Fruit fly (Drosophila melanogaster): ENCODE results near the gene CG15577.

Gene CG15577

DNA sequence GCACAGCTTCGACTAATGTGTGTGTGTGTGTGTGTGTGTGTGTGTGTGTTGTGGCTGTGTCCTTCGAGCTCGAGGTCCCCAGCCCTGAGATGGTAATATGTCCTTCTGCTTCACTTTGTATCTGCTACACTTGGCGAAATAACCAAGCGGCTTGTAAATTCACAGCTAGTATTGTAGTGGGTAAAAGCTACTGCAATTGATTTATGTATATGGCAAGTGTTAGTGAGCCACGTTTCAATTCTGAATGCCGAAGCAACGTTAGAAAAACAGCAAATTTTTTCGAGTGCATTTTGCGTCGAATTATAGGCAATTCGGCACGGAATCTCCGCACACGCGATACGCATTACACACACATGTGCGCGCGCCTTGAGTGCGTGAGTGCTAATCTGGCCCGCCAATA is 14.1 kb downstream of the CG15577 start:
- no peak for TF ChIP-seq rn (GFP tag; IDR thresholded peaks at IDR 0.05)
- no peak for TF ChIP-seq CG13204 (GFP tag; optimal IDR thresholded peaks at IDR 0.05)
- no peak for TF ChIP-seq Snoo (tag; optimal IDR thresholded peaks at IDR 0.05)
- no peak for TF ChIP-seq Pif1B (GFP tag; optimal IDR thresholded peaks at IDR 0.05)
- peak; percentile 14 for TF ChIP-seq CG34367 (tag; optimal IDR thresholded peaks at IDR 0.05)
- peak; percentile 26; the same call in 1 of the 2 replicates for TF ChIP-seq Ets98B (GFP tag; IDR thresholded peaks at IDR 0.05)
- no peak for TF ChIP-seq D1 (tag; optimal IDR thresholded peaks at IDR 0.05)
- TF ChIP-seq CG8301 (tag; optimal IDR thresholded peaks at IDR 0.05), result peak; percentile 22
- peak; percentile 27 for TF ChIP-seq Pif1A (GFP tag; optimal IDR thresholded peaks at IDR 0.05)
- no peak for TF ChIP-seq gl (tag; optimal IDR thresholded peaks at IDR 0.05)
- TF ChIP-seq CG14655 (GFP tag; optimal IDR thresholded peaks at IDR 0.05), result peak; percentile 46
- TF ChIP-seq CG9948 (tag; optimal IDR thresholded peaks at IDR 0.05), result peak; percentile 40
- TF ChIP-seq CG12605 (GFP tag; IDR thresholded peaks at IDR 0.05), result no peak
- TF ChIP-seq EcR (GFP tag; optimal IDR thresholded peaks at IDR 0.05), result no peak
- peak; percentile 46 for TF ChIP-seq CG8159 (tag; optimal IDR thresholded peaks at IDR 0.05)
- TF ChIP-seq CG15710 (tag; optimal IDR thresholded peaks at IDR 0.05), result peak; percentile 43
- TF ChIP-seq CG10348 (GFP tag; IDR thresholded peaks at IDR 0.05), result no peak
- TF ChIP-seq fd96Ca (GFP tag; IDR thresholded peaks at IDR 0.05), result peak; percentile 46; the same call in 1 of the 3 replicates
- TF ChIP-seq CG4496 (GFP tag; IDR thresholded peaks at IDR 0.05), result 0 out of 3 replicates have a peak, but pooled peaks have one; percentile 37
- no peak for TF ChIP-seq CG32121 (GFP tag; IDR thresholded peaks at IDR 0.05)
- peak; percentile 32 for TF ChIP-seq CG17806 (tag; optimal IDR thresholded peaks at IDR 0.05)

DNA sequence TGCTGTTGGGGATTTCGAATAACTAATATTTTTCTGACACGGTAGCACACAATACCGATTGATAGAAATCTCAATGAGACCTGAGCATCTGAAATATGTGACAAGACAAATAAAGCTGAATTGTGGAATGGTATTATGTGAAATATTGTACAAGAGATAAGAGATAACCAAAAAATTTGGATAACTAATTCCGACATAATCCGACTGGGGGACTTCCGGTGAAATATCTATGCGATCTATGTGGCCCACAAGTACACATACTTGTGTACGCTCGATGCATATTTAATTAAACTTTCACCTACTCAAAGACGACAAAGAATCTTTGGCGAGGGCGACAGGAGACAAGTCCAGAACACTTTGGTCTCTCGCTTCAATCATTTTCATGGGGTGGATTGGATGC is 24.1 kb downstream of the CG15577 start, which contains the start of gene CG15576:
Gene CG15576 (minus strand): TSS at position 101 of the 400 bp plus-strand sequence.
- TF ChIP-seq Pif1B (GFP tag; optimal IDR thresholded peaks at IDR 0.05), result no peak
- TF ChIP-seq CG14655 (GFP tag; optimal IDR thresholded peaks at IDR 0.05), result no peak
- TF ChIP-seq Pif1A (GFP tag; optimal IDR thresholded peaks at IDR 0.05), result no peak
- no peak for TF ChIP-seq EcR (GFP tag; optimal IDR thresholded peaks at IDR 0.05)
- no peak for TF ChIP-seq rn (GFP tag; IDR thresholded peaks at IDR 0.05)
- no peak for TF ChIP-seq CG32121 (GFP tag; IDR thresholded peaks at IDR 0.05)

DNA sequence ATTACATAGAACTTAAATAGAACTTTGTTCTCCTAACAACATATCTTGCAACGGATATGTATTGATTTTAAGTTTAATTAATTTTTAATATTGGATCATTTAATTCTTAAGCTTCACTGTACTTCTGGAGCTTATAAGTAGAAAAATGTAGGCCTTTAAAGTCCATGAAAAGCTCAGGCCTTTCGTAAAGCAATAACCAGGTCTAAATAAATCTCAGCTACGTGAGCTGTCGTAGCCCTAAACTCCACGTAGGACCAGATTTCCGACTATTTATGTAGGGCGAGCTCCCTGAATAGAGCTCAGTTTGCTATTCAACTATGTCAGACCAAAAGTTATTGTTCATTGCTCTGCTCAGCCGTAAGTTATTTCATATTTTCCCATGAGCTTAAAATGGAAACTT is 28.7 kb downstream of the CG15577 start, which contains the start of gene CG43135:
Gene CG43135 (plus strand): TSS at position 301 of the 400 bp plus-strand sequence.
- TF ChIP-seq CG34367 (tag; optimal IDR thresholded peaks at IDR 0.05) (no peak), Pif1A (GFP tag; optimal IDR thresholded peaks at IDR 0.05) (no peak), Pif1B (GFP tag; optimal IDR thresholded peaks at IDR 0.05) (no peak), CG8301 (tag; optimal IDR thresholded peaks at IDR 0.05) (no peak), CG32121 (GFP tag; IDR thresholded peaks at IDR 0.05) (no peak), Snoo (tag; optimal IDR thresholded peaks at IDR 0.05) (no peak), CG9948 (tag; optimal IDR thresholded peaks at IDR 0.05) (no peak), CG13204 (GFP tag; optimal IDR thresholded peaks at IDR 0.05) (no peak), CG8159 (tag; optimal IDR thresholded peaks at IDR 0.05) (no peak), CG14655 (GFP tag; optimal IDR thresholded peaks at IDR 0.05) (no peak), CG17806 (tag; optimal IDR thresholded peaks at IDR 0.05) (no peak), CG10348 (GFP tag; IDR thresholded peaks at IDR 0.05) (no peak), fd96Ca (GFP tag; IDR thresholded peaks at IDR 0.05) (no peak), Ets98B (GFP tag; IDR thresholded peaks at IDR 0.05) (no peak), EcR (GFP tag; optimal IDR thresholded peaks at IDR 0.05) (no peak), CG12605 (GFP tag; IDR thresholded peaks at IDR 0.05) (no peak), CG4496 (GFP tag; IDR thresholded peaks at IDR 0.05) (no peak), rn (GFP tag; IDR thresholded peaks at IDR 0.05) (no peak), CG15710 (tag; optimal IDR thresholded peaks at IDR 0.05) (no peak), gl (tag; optimal IDR thresholded peaks at IDR 0.05) (no peak)

DNA sequence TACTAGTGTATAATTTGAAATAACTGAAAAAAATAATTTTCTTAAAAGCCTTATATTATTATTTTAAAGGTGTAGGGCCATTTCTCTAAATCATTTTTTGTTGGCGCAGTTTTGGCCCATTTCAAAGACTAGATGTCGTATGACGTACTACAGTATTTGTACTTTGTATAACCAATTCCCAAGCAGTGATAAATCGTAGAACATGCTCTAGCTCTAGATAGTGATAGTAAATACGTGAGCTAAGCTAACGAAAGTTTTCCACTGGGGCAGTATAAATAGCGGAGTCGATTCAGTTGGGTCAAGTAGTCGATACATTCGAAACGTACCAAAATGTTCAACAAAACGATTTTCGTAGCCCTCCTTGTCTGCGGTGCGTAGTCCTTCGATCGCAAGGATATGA is 29.8 kb downstream of the CG15577 start, which contains the start of gene CG43134:
Gene CG43134 (plus strand): TSS at position 301 of the 400 bp plus-strand sequence.
- TF ChIP-seq CG4496 (GFP tag; IDR thresholded peaks at IDR 0.05) (no peak), CG34367 (tag; optimal IDR thresholded peaks at IDR 0.05) (no peak), Ets98B (GFP tag; IDR thresholded peaks at IDR 0.05) (no peak), CG14655 (GFP tag; optimal IDR thresholded peaks at IDR 0.05) (no peak)

DNA sequence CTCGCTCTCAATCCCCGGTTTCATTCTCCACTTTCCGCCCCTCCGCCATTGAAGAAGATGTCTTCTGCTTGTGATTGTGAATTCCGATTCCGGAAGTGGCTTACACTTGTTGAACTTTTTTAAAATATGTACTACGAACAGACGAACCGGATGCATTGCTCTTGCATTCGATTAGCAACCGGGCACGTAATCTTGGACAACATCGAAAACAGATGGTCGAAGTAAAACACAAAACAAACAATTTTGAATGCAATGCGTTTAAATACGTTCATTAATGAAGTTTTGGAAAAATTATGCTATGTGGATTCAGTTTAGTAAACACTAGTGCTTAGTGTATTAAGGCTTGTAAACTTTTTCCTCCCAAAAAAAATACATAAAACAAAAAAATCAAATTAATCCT is 30.8 kb downstream of the CG15577 start, which contains the start of gene Muc4B:
Gene Muc4B (minus strand): TSS at position 101 of the 400 bp plus-strand sequence.
- no peak for TF ChIP-seq CG12605 (GFP tag; IDR thresholded peaks at IDR 0.05)
- TF ChIP-seq CG17806 (tag; optimal IDR thresholded peaks at IDR 0.05), result no peak
- no peak for TF ChIP-seq EcR (GFP tag; optimal IDR thresholded peaks at IDR 0.05)
- no peak for TF ChIP-seq CG4496 (GFP tag; IDR thresholded peaks at IDR 0.05)
- TF ChIP-seq rn (GFP tag; IDR thresholded peaks at IDR 0.05), result no peak
- TF ChIP-seq Pif1B (GFP tag; optimal IDR thresholded peaks at IDR 0.05), result no peak
- no peak for TF ChIP-seq CG34367 (tag; optimal IDR thresholded peaks at IDR 0.05)
- TF ChIP-seq CG13204 (GFP tag; optimal IDR thresholded peaks at IDR 0.05), result no peak
- no peak for TF ChIP-seq CG9948 (tag; optimal IDR thresholded peaks at IDR 0.05)
- no peak for TF ChIP-seq CG15710 (tag; optimal IDR thresholded peaks at IDR 0.05)
- TF ChIP-seq CG32121 (GFP tag; IDR thresholded peaks at IDR 0.05), result no peak
- no peak for TF ChIP-seq Snoo (tag; optimal IDR thresholded peaks at IDR 0.05)
- TF ChIP-seq CG8301 (tag; optimal IDR thresholded peaks at IDR 0.05), result no peak

DNA sequence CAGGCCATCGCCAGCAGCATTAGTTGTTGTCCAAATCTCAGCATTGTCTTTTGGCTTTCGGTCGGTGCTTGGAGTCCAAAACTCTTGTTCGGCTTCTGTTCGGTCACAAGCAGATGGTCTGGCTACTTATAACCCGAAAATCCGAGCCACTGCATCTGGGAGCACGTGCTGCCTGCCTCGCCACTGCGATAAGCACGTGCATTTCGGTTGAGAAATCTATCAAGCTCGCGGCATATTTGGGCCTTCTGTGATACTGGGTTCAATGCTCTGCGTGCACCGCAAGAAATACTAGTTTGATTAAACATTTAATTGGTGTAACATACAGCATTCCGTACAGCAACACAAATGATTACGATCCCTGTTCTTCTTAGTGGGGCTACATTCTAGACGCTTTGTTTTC is 34.1 kb downstream of the CG15577 start, which contains the start of gene Femcoat:
Gene Femcoat (minus strand): TSS at position 101 of the 400 bp plus-strand sequence.
- TF ChIP-seq Ets98B (GFP tag; IDR thresholded peaks at IDR 0.05) (no peak), CG17806 (tag; optimal IDR thresholded peaks at IDR 0.05) (no peak), Snoo (tag; optimal IDR thresholded peaks at IDR 0.05) (no peak), D1 (tag; optimal IDR thresholded peaks at IDR 0.05) (no peak), CG8159 (tag; optimal IDR thresholded peaks at IDR 0.05) (no peak), CG9948 (tag; optimal IDR thresholded peaks at IDR 0.05) (no peak)

Measured in whole organism, pupa.